Fruit fly (Drosophila melanogaster): ENCODE results near the gene CG33230.

The CG33230 gene

dm6 chr3L:1618116-1618727, at the start of gene CG33230, which contains the start of the genes CG13926 and ABCB7:
CG33230 (plus strand) TSS chr3L:1618414.
CG13926 (minus strand) TSS chr3L:1618158.
ABCB7 (plus strand) TSS chr3L:1618414.
- TF ChIP-seq CTCF (optimal IDR thresholded peaks at IDR 0.05) (no peak), CG8478 (optimal IDR thresholded peaks at IDR 0.05) (no peak)

- no peak for TF ChIP-seq CG8478 (optimal IDR thresholded peaks at IDR 0.05)
- TF ChIP-seq CTCF (optimal IDR thresholded peaks at IDR 0.05) = no peak
Measured at dm6 chr3L:1569162-1569965, 48.9 kb upstream of the CG33230 start, which contains the start of gene Tmep. Tmep (plus strand) TSS chr3L:1569181.

dm6 chr3L:1569966-1570276, 48.3 kb upstream of the CG33230 start:
- TF ChIP-seq CG8478 (optimal IDR thresholded peaks at IDR 0.05) = no peak
- no peak for TF ChIP-seq CTCF (optimal IDR thresholded peaks at IDR 0.05)

dm6 chr3L:1571077-1571476, 47.1 kb upstream of the CG33230 start:
- TF ChIP-seq CG8478 (optimal IDR thresholded peaks at IDR 0.05) (no peak), CTCF (optimal IDR thresholded peaks at IDR 0.05) (no peak)

- TF ChIP-seq CTCF (optimal IDR thresholded peaks at IDR 0.05) (no peak), CG8478 (optimal IDR thresholded peaks at IDR 0.05) (no peak)
Measured at dm6 chr3L:1573191-1573590, 45.0 kb upstream of the CG33230 start.

- no peak for TF ChIP-seq CG8478 (optimal IDR thresholded peaks at IDR 0.05)
- no peak for TF ChIP-seq CTCF (optimal IDR thresholded peaks at IDR 0.05)
Measured at dm6 chr3L:1575731-1576376, 42.4 kb upstream of the CG33230 start.

dm6 chr3L:1576489-1577106, 41.6 kb upstream of the CG33230 start, which contains the start of gene CG13917:
CG13917 (plus strand) TSS chr3L:1576699.
- TF ChIP-seq CG8478 (optimal IDR thresholded peaks at IDR 0.05) (no peak), CTCF (optimal IDR thresholded peaks at IDR 0.05) (peak in 1 of 2 experiments; percentile 54)

- no peak for TF ChIP-seq CG8478 (optimal IDR thresholded peaks at IDR 0.05)
- no peak for TF ChIP-seq CTCF (optimal IDR thresholded peaks at IDR 0.05)
Measured at dm6 chr3L:1577338-1577737, 40.9 kb upstream of the CG33230 start.

- TF ChIP-seq CTCF (optimal IDR thresholded peaks at IDR 0.05) = peak in 1 of 2 experiments; percentile 48
- no peak for TF ChIP-seq CG8478 (optimal IDR thresholded peaks at IDR 0.05)
Measured at dm6 chr3L:1578391-1578948, 39.7 kb upstream of the CG33230 start.

dm6 chr3L:1579169-1579853, 38.9 kb upstream of the CG33230 start:
- no peak for TF ChIP-seq CG8478 (optimal IDR thresholded peaks at IDR 0.05)
- no peak for TF ChIP-seq CTCF (optimal IDR thresholded peaks at IDR 0.05)

- TF ChIP-seq CG8478 (optimal IDR thresholded peaks at IDR 0.05) (no peak), CTCF (optimal IDR thresholded peaks at IDR 0.05) (no peak)
Measured at dm6 chr3L:1580194-1580593, 38.0 kb upstream of the CG33230 start.

- TF ChIP-seq CTCF (optimal IDR thresholded peaks at IDR 0.05) (no peak), CG8478 (optimal IDR thresholded peaks at IDR 0.05) (no peak)
Measured at dm6 chr3L:1580821-1581220, 37.4 kb upstream of the CG33230 start.

- TF ChIP-seq CTCF (optimal IDR thresholded peaks at IDR 0.05) = no peak
- TF ChIP-seq CG8478 (optimal IDR thresholded peaks at IDR 0.05) = no peak
Measured at dm6 chr3L:1584003-1584402, 34.2 kb upstream of the CG33230 start.

- no peak for TF ChIP-seq CG8478 (optimal IDR thresholded peaks at IDR 0.05)
Measured at dm6 chr3L:1584781-1585180, 33.4 kb upstream of the CG33230 start.

Measured in S2 (cell line).